Fruit fly (Drosophila melanogaster) whole organism, embryonic: ENCODE results near the gene Atg5.

Source experiments
- Aef1 ChIP-seq: fragments of 200-800 bp; sonication (Bioruptor generic); IDR thresholded peaks from 3 replicates; pipeline ENCODE4 v1.3.6; 2022; ENCODE audit warnings: missing biosample characterization, missing genetic modification characterization
- Asciz ChIP-seq: fragments of 200-800 bp; sonication (Bioruptor generic); optimal IDR thresholded peaks from 2 replicates; lab custom pipeline; 2017; ENCODE audit warnings: missing biosample characterization, mild to moderate bottlenecking, missing genetic modification characterization, missing genetic modification reagents
- B-H1 ChIP-seq: fragments of 200-800 bp; sonication (Bioruptor generic); IDR thresholded peaks from 3 replicates; pipeline ENCODE4 v1.3.6; 2022; ENCODE audit warnings: missing biosample characterization, missing genetic modification characterization
- BtbVII ChIP-seq: fragments of 200-800 bp; sonication (Bioruptor generic); optimal IDR thresholded peaks from 3 replicates; lab custom pipeline; 2017; ENCODE audit warnings: missing biosample characterization, mild to moderate bottlenecking, missing genetic modification characterization
- CG10274 ChIP-seq: fragments of 200-800 bp; sonication (Bioruptor generic); optimal IDR thresholded peaks from 3 replicates; lab custom pipeline; 2017; ENCODE audit warnings: missing biosample characterization, mild to moderate bottlenecking, missing genetic modification characterization
- CG11504 ChIP-seq: fragments of 200-800 bp; sonication (Bioruptor generic); optimal IDR thresholded peaks from 3 replicates; lab custom pipeline; 2019; ENCODE audit warnings: missing biosample characterization, mild to moderate bottlenecking, missing genetic modification characterization, moderate library complexity
- CG12744 ChIP-seq: fragments of 200-800 bp; sonication (Bioruptor generic); optimal IDR thresholded peaks from 2 replicates; lab custom pipeline; 2016; ENCODE audit warnings: missing biosample characterization, missing genetic modification characterization
- CG14050 ChIP-seq: fragments of 200-800 bp; sonication (Bioruptor generic); IDR thresholded peaks from 3 replicates; pipeline ENCODE4 v1.3.6; 2022; ENCODE audit warnings: missing biosample characterization, missing genetic modification characterization
- CG14965 ChIP-seq: fragments of 200-800 bp; sonication (Bioruptor generic); optimal IDR thresholded peaks from 2 replicates; lab custom pipeline; 2016; ENCODE audit warnings: missing biosample characterization, missing genetic modification characterization, borderline replicate concordance
- CG16813 ChIP-seq: fragments of 200-800 bp; sonication (Bioruptor generic); IDR thresholded peaks from 3 replicates; pipeline ENCODE4 v1.3.6; 2022; ENCODE audit warnings: missing biosample characterization, missing genetic modification characterization; ENCODE audit not compliant: partially characterized antibody
- CG1792 ChIP-seq: fragments of 200-800 bp; sonication (Bioruptor generic); optimal IDR thresholded peaks from 2 replicates; lab custom pipeline; 2016; ENCODE audit warnings: missing biosample characterization, missing genetic modification characterization
- CG2199 ChIP-seq: fragments of 200-800 bp; sonication (Bioruptor generic); IDR thresholded peaks from 3 replicates; pipeline ENCODE4 v1.3.6; 2022; ENCODE audit warnings: missing biosample characterization, missing genetic modification characterization
- CG31224 ChIP-seq: fragments of 200-800 bp; sonication (Bioruptor generic); IDR thresholded peaks from 2 replicates; pipeline ENCODE4 v1.3.6; 2022; ENCODE audit warnings: missing biosample characterization, missing genetic modification characterization
- CG3847 ChIP-seq: fragments of 200-800 bp; sonication (Bioruptor generic); IDR thresholded peaks from 2 replicates; pipeline ENCODE4 v1.3.6; 2022; ENCODE audit warnings: missing biosample characterization, missing genetic modification characterization
- CG8089 ChIP-seq: fragments of 200-800 bp; sonication (Bioruptor generic); optimal IDR thresholded peaks from 3 replicates; lab custom pipeline; 2016; ENCODE audit warnings: missing biosample characterization, missing genetic modification characterization
- CG8359 ChIP-seq: fragments of 200-800 bp; sonication (Bioruptor generic); optimal IDR thresholded peaks from 2 replicates; lab custom pipeline; 2017; ENCODE audit warnings: missing biosample characterization, mild to moderate bottlenecking, missing genetic modification characterization, borderline replicate concordance
- Dp ChIP-seq: fragments of 200-800 bp; sonication (Bioruptor generic); optimal IDR thresholded peaks from 2 replicates; lab custom pipeline; 2018; ENCODE audit warnings: missing biosample characterization, mild to moderate bottlenecking, missing genetic modification characterization, moderate library complexity
- E2f2 ChIP-seq: fragments of 200-800 bp; sonication (Bioruptor generic); IDR thresholded peaks from 2 replicates; pipeline ENCODE4 v1.3.6; 2022; ENCODE audit warnings: missing biosample characterization, missing genetic modification characterization
- Fer2 ChIP-seq: fragments of 200-800 bp; sonication (Bioruptor generic); optimal IDR thresholded peaks from 2 replicates; lab custom pipeline; 2018; ENCODE audit warnings: missing biosample characterization, mild to moderate bottlenecking, missing genetic modification characterization, moderate library complexity
- Hr3 ChIP-seq: fragments of 200-800 bp; sonication (Bioruptor generic); optimal IDR thresholded peaks from 3 replicates; lab custom pipeline; 2016; ENCODE audit warnings: missing biosample characterization, missing genetic modification characterization
- Lhr ChIP-seq: fragments of 200-800 bp; sonication (Bioruptor generic); optimal IDR thresholded peaks from 3 replicates; lab custom pipeline; 2017; ENCODE audit warnings: mild to moderate bottlenecking, missing biosample characterization, missing genetic modification reagents, missing genetic modification characterization
- NC2β ChIP-seq: fragments of 200-800 bp; sonication (Bioruptor generic); optimal IDR thresholded peaks from 2 replicates; lab custom pipeline; 2016; ENCODE audit warnings: missing biosample characterization, missing genetic modification characterization
- NFAT ChIP-seq: fragments of 200-800 bp; sonication (Bioruptor generic); IDR thresholded peaks from 2 replicates; pipeline ENCODE4 v1.3.6; 2022; ENCODE audit warnings: missing biosample characterization, missing genetic modification characterization
- Nf-YB ChIP-seq: fragments of 200-800 bp; sonication (Bioruptor generic); optimal IDR thresholded peaks from 3 replicates; lab custom pipeline; 2019; ENCODE audit warnings: missing biosample characterization, mild to moderate bottlenecking, missing genetic modification characterization, moderate library complexity
- Oaz ChIP-seq: fragments of 200-800 bp; sonication (Bioruptor generic); IDR thresholded peaks from 2 replicates; pipeline ENCODE4 v1.3.6; 2022; ENCODE audit warnings: missing biosample characterization, missing genetic modification characterization
- Pdp1 ChIP-seq, 2 experiments: fragments of 200-800 bp; sonication (Bioruptor generic); optimal IDR thresholded peaks; 3 replicates each; lab custom pipeline; 2016; ENCODE audit warnings: missing biosample characterization in 2 of 2, missing genetic modification characterization in 2 of 2, mild to moderate bottlenecking in 1 of 2, moderate library complexity in 1 of 2
- Ptx1 ChIP-seq: fragments of 200-800 bp; sonication (Bioruptor generic); IDR thresholded peaks from 2 replicates; pipeline ENCODE4 v1.3.6; 2022; ENCODE audit warnings: missing biosample characterization, missing genetic modification characterization
- Trl ChIP-seq, 3 experiments: fragments of >200 bp in 2 of 3; fragments of 200-800 bp in 1 of 3; sonication (Bioruptor generic) in 1 of 3; optimal IDR thresholded peaks; 2 replicates in 1 of 3; 3 replicates in 2 of 3; lab custom pipeline; 2016 to 2017; ENCODE audit warnings: missing biosample characterization in 1 of 3, missing genetic modification characterization in 1 of 3
- aop ChIP-seq: fragments of 200-800 bp; sonication (Bioruptor generic); IDR thresholded peaks from 2 replicates; pipeline ENCODE4 v1.3.6; 2022; ENCODE audit warnings: missing biosample characterization, missing genetic modification characterization
- crp ChIP-seq, 2 experiments: fragments of 200-800 bp; sonication (Bioruptor generic); optimal IDR thresholded peaks; 2 replicates in 1 of 2; 3 replicates in 1 of 2; lab custom pipeline; 2017; ENCODE audit warnings: missing biosample characterization in 2 of 2, missing genetic modification characterization in 2 of 2, mild to moderate bottlenecking in 1 of 2, moderate library complexity in 1 of 2
- disco-r ChIP-seq: fragments of 200-800 bp; sonication (Bioruptor generic); optimal IDR thresholded peaks from 2 replicates; lab custom pipeline; 2016; ENCODE audit warnings: missing biosample characterization, missing genetic modification characterization
- dpn ChIP-seq, 2 experiments: fragments of 200-800 bp; sonication (Bioruptor generic); optimal IDR thresholded peaks; 3 replicates each; lab custom pipeline; 2016; ENCODE audit warnings: missing biosample characterization in 2 of 2, missing genetic modification characterization in 2 of 2
- fd64A ChIP-seq: fragments of 200-800 bp; sonication (Bioruptor generic); optimal IDR thresholded peaks from 3 replicates; lab custom pipeline; 2018; ENCODE audit warnings: missing biosample characterization, mild to moderate bottlenecking, missing genetic modification characterization
- gce ChIP-seq: fragments of 200-800 bp; sonication (Bioruptor generic); IDR thresholded peaks from 3 replicates; pipeline ENCODE4 v1.3.6; 2022; ENCODE audit warnings: missing biosample characterization, missing genetic modification characterization
- gem ChIP-seq: fragments of 200-800 bp; sonication (Bioruptor generic); optimal IDR thresholded peaks from 2 replicates; lab custom pipeline; 2019; ENCODE audit warnings: missing biosample characterization, mild to moderate bottlenecking, missing genetic modification characterization, moderate library complexity
- gfzf ChIP-seq: fragments of 200-800 bp; sonication (Bioruptor generic); optimal IDR thresholded peaks from 2 replicates; lab custom pipeline; 2016; ENCODE audit warnings: missing biosample characterization, mild to moderate bottlenecking, missing genetic modification characterization, moderate library complexity
- gro ChIP-seq: fragments of 200-800 bp; sonication (Bioruptor generic); optimal IDR thresholded peaks from 2 replicates; lab custom pipeline; 2016; ENCODE audit warnings: missing biosample characterization, missing genetic modification characterization
- gsb-n ChIP-seq: fragments of 200-800 bp; sonication (Bioruptor generic); optimal IDR thresholded peaks from 3 replicates; lab custom pipeline; 2018; ENCODE audit warnings: missing biosample characterization, mild to moderate bottlenecking, missing genetic modification characterization
- gt ChIP-seq: fragments of 200-800 bp; sonication (Bioruptor generic); IDR thresholded peaks from 2 replicates; pipeline ENCODE4 v1.3.6; 2022; ENCODE audit warnings: missing biosample characterization, missing genetic modification characterization
- nerfin-2 ChIP-seq: fragments of 200-800 bp; sonication (Bioruptor generic); IDR thresholded peaks from 2 replicates; pipeline ENCODE4 v1.3.6; 2022; ENCODE audit warnings: missing biosample characterization, missing genetic modification characterization; ENCODE audit not compliant: partially characterized antibody
- prd ChIP-seq, 3 experiments: fragments of >200 bp in 2 of 3; fragments of 200-800 bp in 1 of 3; sonication (Bioruptor generic) in 1 of 3; optimal IDR thresholded peaks in 2 of 3; IDR thresholded peaks in 1 of 3; 2 replicates in 2 of 3; 3 replicates in 1 of 3; pipeline versions ENCODE4 v1.3.6 to Lab custom; 2017 to 2022; ENCODE audit warnings: missing biosample characterization in 1 of 3, missing genetic modification characterization in 1 of 3
- pum ChIP-seq: fragments of 200-800 bp; sonication (Bioruptor generic); optimal IDR thresholded peaks from 2 replicates; lab custom pipeline; 2016; ENCODE audit warnings: missing biosample characterization, missing genetic modification characterization
- salm ChIP-seq: fragments of 200-800 bp; sonication (Bioruptor generic); optimal IDR thresholded peaks from 2 replicates; lab custom pipeline; 2018; ENCODE audit warnings: missing biosample characterization, mild to moderate bottlenecking, missing genetic modification characterization
- sug ChIP-seq: fragments of 200-800 bp; optimal IDR thresholded peaks from 2 replicates; lab custom pipeline; 2019; ENCODE audit warnings: missing biosample characterization, mild to moderate bottlenecking, missing genetic modification characterization, moderate library complexity
- tll ChIP-seq, 2 experiments: fragments of 200-800 bp in 1 of 2; fragments of >200 bp in 1 of 2; sonication (Bioruptor generic) in 1 of 2; optimal IDR thresholded peaks; 2 replicates each; lab custom pipeline; 2017 to 2019; ENCODE audit warnings: missing biosample characterization in 2 of 2, missing genetic modification characterization in 2 of 2, mild to moderate bottlenecking in 1 of 2, moderate library complexity in 1 of 2
- usp ChIP-seq: fragments of >200 bp; optimal IDR thresholded peaks from 2 replicates; lab custom pipeline; 2017; ENCODE audit warnings: missing biosample characterization, missing genetic modification characterization

Gene Atg5

DNA sequence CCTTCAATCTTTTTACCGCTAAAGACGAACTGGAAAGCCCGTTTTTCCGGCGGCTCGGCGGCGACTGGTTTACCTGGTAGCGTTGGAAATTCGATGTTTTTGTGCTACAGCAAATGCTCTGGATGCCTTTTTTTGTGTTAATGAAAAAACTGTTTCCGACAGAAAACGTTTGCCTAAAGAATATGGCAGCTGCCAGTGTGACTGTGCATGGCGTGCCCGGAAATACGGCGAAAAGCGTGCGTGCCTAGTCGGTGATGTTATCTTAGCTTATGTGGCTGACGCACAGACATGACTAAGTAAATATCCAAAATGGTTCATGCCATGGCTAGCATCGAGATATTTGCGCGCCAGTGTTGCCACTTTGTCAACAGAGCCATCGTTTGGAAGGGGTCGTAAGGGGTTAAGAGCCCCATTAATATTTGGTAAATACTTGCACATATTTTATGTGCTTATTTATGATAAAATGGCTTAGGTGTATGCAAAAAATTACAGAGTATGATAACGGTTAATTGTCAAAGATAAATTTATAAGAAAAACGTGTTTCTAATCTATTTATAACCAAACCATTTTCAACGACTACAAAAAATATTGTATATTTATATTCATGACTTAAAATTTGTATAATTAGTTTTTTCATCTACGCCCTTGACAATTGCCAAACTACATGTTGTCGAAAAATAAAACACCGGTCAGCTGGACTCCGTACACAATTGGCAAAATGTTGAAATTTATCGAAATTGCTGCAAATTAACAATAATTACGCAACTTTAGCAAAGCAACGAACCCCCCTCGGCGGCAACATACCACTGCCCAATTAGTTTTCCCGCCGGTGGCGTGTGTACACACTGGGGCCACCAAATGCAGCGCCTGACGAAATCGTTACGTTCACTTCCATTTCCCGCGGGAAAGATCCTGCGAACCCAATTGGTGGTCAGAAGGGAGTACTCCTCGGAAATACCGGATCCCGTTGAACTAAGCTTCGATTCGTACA is 37.3 kb downstream of the Atg5 start, which contains the start of gene CG2059 (continued):
- TF ChIP-seq usp (no peak), disco-r (GFP tag; lab: Kevin White, UChicago) (no peak), CG1792 (GFP tag; lab: Kevin White, UChicago) (peak; percentile 15), E2f2 (no peak; the same call in none of the 2 replicates), CG10274 (GFP tag; lab: Kevin White, UChicago) (no peak), Nf-YB (GFP tag; lab: Kevin White, UChicago) (peak; percentile 23), CG16813 (peak; percentile 58), prd (optimal IDR thresholded peaks at IDR 0.05; lab: Kevin White, UChicago) (no peak), prd (GFP tag; IDR thresholded peaks at IDR 0.05; lab: Robert Waterston, UW) (peak; percentile 62), Ptx1 (peak; percentile 47), BtbVII (GFP tag; lab: Kevin White, UChicago) (no peak), crp (GFP tag; optimal IDR thresholded peaks at IDR 0.05; lab: Kevin White, UChicago) (peak in 1 of 2 experiments; percentile 17), Trl (optimal IDR thresholded peaks at IDR 0.05; lab: Kevin White, UChicago) (no peak), Trl (GFP tag; optimal IDR thresholded peaks at IDR 0.05; lab: Kevin White, UChicago) (peak; percentile 52), CG11504 (peak; percentile 61), gro (GFP tag; lab: Kevin White, UChicago) (peak; percentile 4), NC2β (GFP tag; lab: Kevin White, UChicago) (peak; percentile 63), CG12744 (GFP tag; lab: Kevin White, UChicago) (no peak), B-H1 (GFP tag; lab: Robert Waterston, UW) (no peak), Oaz (GFP tag; lab: Robert Waterston, UW) (peak; percentile 37; the same call in 1 of the 2 replicates), dpn (GFP tag; optimal IDR thresholded peaks at IDR 0.05; lab: Kevin White, UChicago) (peak; percentile 8 to 58), CG14050 (GFP tag; lab: Robert Waterston, UW) (no peak), CG8089 (GFP tag; lab: Kevin White, UChicago) (peak; percentile 24), gem (tag; lab: Kevin White, UChicago) (peak; percentile 67), Lhr (peak; percentile 92), Aef1 (no peak), Asciz (GFP tag; lab: Kevin White, UChicago) (no peak), Hr3 (no peak), fd64A (GFP tag; lab: Kevin White, UChicago) (peak; percentile 4), Pdp1 (GFP tag; optimal IDR thresholded peaks at IDR 0.05; lab: Kevin White, UChicago) (peak; percentile 42 to 100), Fer2 (tag; lab: Kevin White, UChicago) (no peak), CG2199 (GFP tag; lab: Robert Waterston, UW) (peak; percentile 66; the same call in 1 of the 3 replicates), salm (tag; lab: Kevin White, UChicago) (no peak), CG31224 (GFP tag; lab: Robert Waterston, UW) (no peak), CG3847 (peak; percentile 74), Dp (peak; percentile 54), pum (peak; percentile 50), sug (tag; lab: Kevin White, UChicago) (peak; percentile 24), gt (GFP tag; lab: Robert Waterston, UW) (peak; percentile 13; the same call in 1 of the 2 replicates), tll (GFP tag; optimal IDR thresholded peaks at IDR 0.05; lab: Kevin White, UChicago) (no peak), gfzf (peak; percentile 97), nerfin-2 (GFP tag; lab: Robert Waterston, UW) (no peak), CG8359 (peak; percentile 28), aop (GFP tag; lab: Robert Waterston, UW) (no peak), NFAT (peak; percentile 74), gce (GFP tag; lab: Robert Waterston, UW) (peak; percentile 50; the same call in 1 of the 3 replicates), gsb-n (tag; lab: Kevin White, UChicago) (peak; percentile 8), CG14965 (no peak)
